Worm (Caenorhabditis elegans): ENCODE data around the gene msp-142.
"Not testable (repeated sequence)": the region's sequence is repeated elsewhere in the genome, so short reads cannot be mapped to it uniquely, and the experiment has no call there.

ce11 chrII:5757656-5758055 is 40.1 kb upstream of the msp-142 start, which contains the start of the genes F10C1.3 and F10C1.23:
- TF ChIP-seq ztf-29, ztf-23 (GFP tag; IDR thresholded peaks at IDR 0.05): not testable (repeated sequence)

Data from whole organism, midembryonic.